Worm (Caenorhabditis elegans) whole organism, midembryonic: Measurements from ENCODE around the gene sym-1.

Experiments
- T22C8.4 ChIP-seq: fragments of 200-800 bp; sonication (Bioruptor generic); IDR thresholded peaks from 2 replicates; pipeline ENCODE4 v1.3.6; 2022; ENCODE audit warnings: missing genetic modification characterization, missing compliant biosample characterization
- flt-1 ChIP-seq: fragments of 200-800 bp; sonication (Bioruptor generic); IDR thresholded peaks from 2 replicates; pipeline ENCODE4 v1.3.6; 2022; ENCODE audit warnings: missing genetic modification characterization, missing compliant biosample characterization
- klf-2 ChIP-seq: fragments of 200-800 bp; sonication (Bioruptor generic); conservative IDR thresholded peaks from 2 replicates; pipeline ENCODE4 v1.3.6; 2022; ENCODE audit warnings: missing genetic modification reagents, missing genetic modification characterization, missing compliant biosample characterization
- med-1 ChIP-seq: sonication (generic microtip); optimal IDR thresholded peaks from 2 replicates; lab custom pipeline; 2017; ENCODE audit warnings: missing genetic modification characterization, mild to moderate bottlenecking, missing compliant biosample characterization, antibody characterized with exemption, missing genetic modification reagents; ENCODE audit not compliant: insufficient read depth
- ref-1 ChIP-seq: fragments of 200-800 bp; sonication (Bioruptor generic); conservative IDR thresholded peaks from 2 replicates; pipeline ENCODE4 v1.3.6; 2022; ENCODE audit warnings: missing genetic modification reagents, missing genetic modification characterization, missing compliant biosample characterization
- tab-1 ChIP-seq: fragments of 200-800 bp; sonication (Bioruptor generic); IDR thresholded peaks from 2 replicates; pipeline ENCODE4 v1.3.6; 2022; ENCODE audit warnings: missing genetic modification characterization, missing compliant biosample characterization
- ztf-23 ChIP-seq: fragments of 200-800 bp; sonication (Bioruptor generic); IDR thresholded peaks from 2 replicates; pipeline ENCODE4 v1.3.6; 2022; ENCODE audit warnings: missing genetic modification reagents, missing genetic modification characterization, missing compliant biosample characterization
- ztf-29 ChIP-seq: fragments of 200-800 bp; sonication (Bioruptor generic); IDR thresholded peaks from 2 replicates; pipeline ENCODE4 v1.3.6; 2022; ENCODE audit warnings: missing genetic modification reagents, missing genetic modification characterization, missing compliant biosample characterization

- TF ChIP-seq med-1 (GFP tag; lab: Kevin White, UChicago) (no peak), ztf-23 (no peak), tab-1 (GFP tag; lab: Robert Waterston, UW) (no peak), T22C8.4 (GFP tag; lab: Robert Waterston, UW) (no peak), ref-1 (no peak), flt-1 (GFP tag; lab: Robert Waterston, UW) (no peak), klf-2 (GFP tag; lab: Robert Waterston, UW) (no peak), ztf-29 (GFP tag; lab: Robert Waterston, UW) (no peak)
Observed at ce11 chrX:14556403-14556802, 25.0 kb upstream of the sym-1 start.
